Worm (Caenorhabditis elegans) whole organism, mixed stage, embryonic: ENCODE results near the gene dmd-6.

ENCODE experiments used
- blmp-1 ChIP-seq: fragments of 150-350 bp; optimal IDR thresholded peaks from 2 replicates; lab custom pipeline; 2014; ENCODE audit warnings: missing biosample characterization, missing genetic modification characterization
- ceh-43 ChIP-seq: fragments of 200-800 bp; sonication (Bioruptor generic); optimal IDR thresholded peaks from 2 replicates; lab custom pipeline; 2018; ENCODE audit warnings: mild to moderate bottlenecking, missing genetic modification characterization, moderate library complexity, missing compliant biosample characterization
- ces-1 ChIP-seq: fragments of 150-350 bp; optimal IDR thresholded peaks from 2 replicates; lab custom pipeline; 2014; ENCODE audit warnings: missing biosample characterization, missing genetic modification reagents, missing genetic modification characterization
- cnd-1 ChIP-seq: fragments of 200-800 bp; sonication (Bioruptor generic); optimal IDR thresholded peaks from 2 replicates; lab custom pipeline; 2018; ENCODE audit warnings: mild to moderate bottlenecking, missing genetic modification characterization, missing compliant biosample characterization
- elt-1 ChIP-seq: sonication (generic microtip); optimal IDR thresholded peaks from 2 replicates; lab custom pipeline; 2017; ENCODE audit warnings: missing genetic modification characterization, mild to moderate bottlenecking, missing compliant biosample characterization, antibody characterized with exemption, moderate library complexity, borderline replicate concordance; ENCODE audit not compliant: insufficient read depth
- elt-3 ChIP-seq: fragments of 150-350 bp; optimal IDR thresholded peaks from 2 replicates; lab custom pipeline; 2014; ENCODE audit warnings: missing biosample characterization, missing genetic modification characterization
- lsy-2 ChIP-seq: fragments of 150-350 bp; optimal IDR thresholded peaks from 2 replicates; lab custom pipeline; 2014; ENCODE audit warnings: missing biosample characterization, missing genetic modification characterization
- mls-2 ChIP-seq: sonication (generic microtip); optimal IDR thresholded peaks from 2 replicates; lab custom pipeline; 2016; ENCODE audit warnings: mild to moderate bottlenecking, missing genetic modification characterization, moderate library complexity, missing compliant biosample characterization
- pha-4 ChIP-seq: fragments of 150-350 bp; optimal IDR thresholded peaks from 2 replicates; lab custom pipeline; 2018; ENCODE audit warnings: missing biosample characterization, missing genetic modification reagents, missing genetic modification characterization
- snpc-4 ChIP-seq: fragments of 150-350 bp; optimal IDR thresholded peaks from 2 replicates; lab custom pipeline; 2014; ENCODE audit warnings: missing biosample characterization, missing genetic modification characterization
- sptf-1 ChIP-seq: sonication (generic microtip); optimal IDR thresholded peaks from 2 replicates; lab custom pipeline; 2017; ENCODE audit warnings: mild to moderate bottlenecking, missing genetic modification characterization, moderate library complexity, missing compliant biosample characterization
- unc-120 ChIP-seq: sonication (generic microtip); optimal IDR thresholded peaks from 2 replicates; lab custom pipeline; 2017; ENCODE audit warnings: missing genetic modification characterization, missing compliant biosample characterization; ENCODE audit not compliant: poor library complexity, severe bottlenecking
- zip-8 ChIP-seq: fragments of 150-350 bp; optimal IDR thresholded peaks from 2 replicates; lab custom pipeline; 2014; ENCODE audit warnings: missing biosample characterization, missing genetic modification characterization
- ztf-11 ChIP-seq: fragments of 150-350 bp; optimal IDR thresholded peaks from 2 replicates; lab custom pipeline; 2014; ENCODE audit warnings: missing biosample characterization, missing genetic modification characterization

The dmd-6 gene

ce11 chrIV:14658054-14658631 is 41.7 kb downstream of the dmd-6 start, which contains the start of gene anoh-2:
anoh-2 (plus strand) TSS chrIV:14658308.
- TF ChIP-seq mls-2: no peak
- no peak for TF ChIP-seq ceh-43 (GFP tag; lab: Kevin White, UChicago)

ce11 chrIV:14658927-14659326 is 42.5 kb downstream of the dmd-6 start:
- TF ChIP-seq lsy-2 (tag; lab: Kevin White, UChicago): no peak
- TF ChIP-seq cnd-1: no peak
- TF ChIP-seq snpc-4 (tag; lab: Kevin White, UChicago): no peak
- no peak for TF ChIP-seq blmp-1
- no peak for TF ChIP-seq ztf-11
- no peak for TF ChIP-seq elt-1 (tag; lab: Kevin White, UChicago)
- TF ChIP-seq ceh-43 (GFP tag; lab: Kevin White, UChicago): no peak
- no peak for TF ChIP-seq pha-4 (tag; lab: Kevin White, UChicago)
- no peak for TF ChIP-seq sptf-1
- no peak for TF ChIP-seq zip-8 (tag; lab: Kevin White, UChicago)
- TF ChIP-seq unc-120: no peak

ce11 chrIV:14661370-14661769 is 45.0 kb downstream of the dmd-6 start:
- TF ChIP-seq elt-3 (tag; lab: Kevin White, UChicago) (no peak), ces-1 (GFP tag; lab: Kevin White, UChicago) (peak; percentile 61)
